Fruit fly (Drosophila melanogaster): ENCODE measurements around the gene CG42759.

DNA sequence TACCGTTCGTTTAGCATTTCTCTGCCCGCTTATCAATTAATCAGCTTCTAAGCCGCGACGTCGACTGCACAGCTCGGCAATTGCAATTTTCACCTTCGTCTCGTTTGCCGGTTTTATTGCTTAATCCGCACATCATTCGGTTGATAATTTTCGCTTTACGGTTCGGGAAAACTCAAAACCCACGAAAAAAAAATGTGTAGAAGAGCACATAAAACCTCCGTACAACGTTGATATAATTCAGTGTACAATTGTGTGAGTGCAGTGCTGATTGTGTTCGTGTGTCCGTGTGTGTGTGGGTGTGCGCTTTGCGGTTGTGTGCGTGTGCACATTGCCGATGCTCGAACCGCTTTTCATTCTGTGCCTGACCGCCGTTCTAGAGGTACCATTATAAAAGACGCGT, 30.7 kb upstream of the CG42759 start, which contains the start of gene CAH7:
- peak; percentile 33 for TF ChIP-seq ovo (GFP tag; optimal IDR thresholded peaks at IDR 0.05)
- no peak for TF ChIP-seq CG5204 (GFP tag; optimal IDR thresholded peaks at IDR 0.05)
- TF ChIP-seq cnc (optimal IDR thresholded peaks at IDR 0.05): no peak
- TF ChIP-seq CG1620 (GFP tag; optimal IDR thresholded peaks at IDR 0.05): no peak
- TF ChIP-seq Clk (GFP tag; optimal IDR thresholded peaks at IDR 0.05): no peak
- no peak for TF ChIP-seq CG7101 (tag; optimal IDR thresholded peaks at IDR 0.05)
- TF ChIP-seq Hr96 (GFP tag; optimal IDR thresholded peaks at IDR 0.05): no peak
- no peak for TF ChIP-seq kay (GFP tag; ENCODE audit: borderline replicate concordance)
- no peak for TF ChIP-seq Crg-1 (GFP tag; optimal IDR thresholded peaks at IDR 0.05)
- TF ChIP-seq Mnt (GFP tag; optimal IDR thresholded peaks at IDR 0.05): peak; percentile 17
- peak; percentile 92 for TF ChIP-seq tj (GFP tag; optimal IDR thresholded peaks at IDR 0.05)
- no peak for TF ChIP-seq CG11617 (GFP tag; optimal IDR thresholded peaks at IDR 0.05)
